Worm (Caenorhabditis elegans) whole organism, L1 larva: ENCODE results near the gene F57G12.2.

Source experiments
- C04F5.9 ChIP-seq: sonication (generic microtip); optimal IDR thresholded peaks from 2 replicates; lab custom pipeline; 2016; ENCODE audit warnings: missing genetic modification characterization, missing compliant biosample characterization
- aha-1 ChIP-seq: fragments of 150-350 bp; optimal IDR thresholded peaks from 2 replicates; lab custom pipeline; 2014; ENCODE audit warnings: missing biosample characterization, missing genetic modification characterization
- blmp-1 ChIP-seq: fragments of 150-350 bp; optimal IDR thresholded peaks from 2 replicates; lab custom pipeline; 2014; ENCODE audit warnings: missing biosample characterization, missing genetic modification characterization
- ceh-63 ChIP-seq: fragments of 200-800 bp; sonication (Bioruptor generic); optimal IDR thresholded peaks from 2 replicates; lab custom pipeline; 2018; ENCODE audit warnings: mild to moderate bottlenecking, missing genetic modification characterization, missing compliant biosample characterization
- ceh-90 ChIP-seq: sonication (generic microtip); optimal IDR thresholded peaks from 2 replicates; lab custom pipeline; 2016; ENCODE audit warnings: missing genetic modification characterization, missing compliant biosample characterization
- dsc-1 ChIP-seq: sonication (generic microtip); optimal IDR thresholded peaks from 2 replicates; lab custom pipeline; 2016; ENCODE audit warnings: mild to moderate bottlenecking, missing genetic modification characterization, missing compliant biosample characterization
- efl-1 ChIP-seq, 4 experiments: fragments of 150-350 bp; optimal IDR thresholded peaks in 3 of 4; peaks in 1 of 4; 1 replicate in 1 of 4; 2 replicates in 3 of 4; lab custom pipeline; 2014; ENCODE audit warnings: missing biosample characterization in 2 of 4, missing genetic modification characterization in 2 of 4, missing genetic modification reagents in 2 of 4
- efl-3 ChIP-seq: fragments of 200-800 bp; sonication (Bioruptor generic); optimal IDR thresholded peaks from 2 replicates; lab custom pipeline; 2018; ENCODE audit warnings: mild to moderate bottlenecking, missing genetic modification characterization, missing compliant biosample characterization
- egl-27 ChIP-seq, 2 experiments: fragments of 150-350 bp in 1 of 2; sonication (generic microtip); optimal IDR thresholded peaks; 3 replicates each; lab custom pipeline; 2017 to 2018; ENCODE audit warnings: missing biosample characterization in 2 of 2, missing genetic modification characterization in 2 of 2, missing genetic modification reagents in 2 of 2
- fkh-10 ChIP-seq: sonication (generic microtip); optimal IDR thresholded peaks from 2 replicates; lab custom pipeline; 2017; ENCODE audit warnings: missing biosample characterization, missing genetic modification reagents, missing genetic modification characterization
- fkh-8 ChIP-seq: sonication (generic microtip); optimal IDR thresholded peaks from 2 replicates; lab custom pipeline; 2016; ENCODE audit warnings: mild to moderate bottlenecking, missing genetic modification characterization, missing compliant biosample characterization
- fos-1 ChIP-seq: fragments of 150-350 bp; optimal IDR thresholded peaks from 2 replicates; lab custom pipeline; 2014; ENCODE audit warnings: missing biosample characterization, missing genetic modification characterization
- hlh-17 ChIP-seq: fragments of 200-800 bp; sonication (Bioruptor generic); optimal IDR thresholded peaks from 2 replicates; lab custom pipeline; 2018; ENCODE audit warnings: missing genetic modification characterization, mild to moderate bottlenecking, missing compliant biosample characterization, moderate library complexity, borderline replicate concordance
- isw-1 ChIP-seq: fragments of 200-800 bp; sonication (Bioruptor generic); IDR thresholded peaks from 2 replicates; pipeline ENCODE4 v1.3.6; 2022; ENCODE audit warnings: missing genetic modification characterization, missing compliant biosample characterization
- lin-14 ChIP-seq: fragments of 200-800 bp; sonication (Bioruptor generic); optimal IDR thresholded peaks from 2 replicates; lab custom pipeline; 2018; ENCODE audit warnings: mild to moderate bottlenecking, missing genetic modification characterization, moderate library complexity, missing compliant biosample characterization
- lin-35 ChIP-seq, 2 experiments: fragments of 150-350 bp; optimal IDR thresholded peaks; 2 replicates each; lab custom pipeline; 2014; ENCODE audit warnings: missing biosample characterization in 2 of 2, missing genetic modification characterization in 2 of 2, missing genetic modification reagents in 2 of 2
- lsy-2 ChIP-seq, 2 experiments: fragments of 150-350 bp; optimal IDR thresholded peaks; 2 replicates each; lab custom pipeline; 2014; ENCODE audit warnings: missing biosample characterization in 2 of 2, missing genetic modification characterization in 2 of 2
- mab-9 ChIP-seq: fragments of 200-800 bp; sonication (Bioruptor generic); IDR thresholded peaks from 2 replicates; pipeline ENCODE4 v1.3.6; 2022; ENCODE audit warnings: missing genetic modification reagents, missing genetic modification characterization, missing compliant biosample characterization
- mdl-1 ChIP-seq, 2 experiments: fragments of 150-350 bp; optimal IDR thresholded peaks; 2 replicates each; lab custom pipeline; 2014 to 2017; ENCODE audit warnings: missing biosample characterization in 2 of 2, missing genetic modification characterization in 2 of 2, inconsistent platforms in 1 of 2
- nhr-12 ChIP-seq: sonication (generic microtip); optimal IDR thresholded peaks from 2 replicates; lab custom pipeline; 2017; ENCODE audit warnings: missing biosample characterization, missing genetic modification characterization
- nhr-20 ChIP-seq: sonication (generic microtip); optimal IDR thresholded peaks from 2 replicates; lab custom pipeline; 2016; ENCODE audit warnings: mild to moderate bottlenecking, missing genetic modification characterization, missing compliant biosample characterization
- nhr-28 ChIP-seq: fragments of 150-350 bp; optimal IDR thresholded peaks from 2 replicates; lab custom pipeline; 2014; ENCODE audit warnings: missing biosample characterization, missing genetic modification characterization
- nhr-71 ChIP-seq: sonication (generic microtip); optimal IDR thresholded peaks from 2 replicates; lab custom pipeline; 2016; ENCODE audit warnings: mild to moderate bottlenecking, missing genetic modification characterization, moderate library complexity, missing compliant biosample characterization
- nhr-76 ChIP-seq: sonication (generic microtip); optimal IDR thresholded peaks from 2 replicates; lab custom pipeline; 2017; ENCODE audit warnings: missing biosample characterization, missing genetic modification characterization
- nhr-85 ChIP-seq: sonication (generic microtip); peaks from one replicate; lab custom pipeline; 2016; ENCODE audit warnings: missing genetic modification characterization, inconsistent platforms, missing compliant biosample characterization
- pag-3 ChIP-seq: sonication (generic microtip); optimal IDR thresholded peaks from 2 replicates; lab custom pipeline; 2017; ENCODE audit warnings: missing genetic modification characterization, mild to moderate bottlenecking, missing compliant biosample characterization, antibody characterized with exemption, borderline replicate concordance; ENCODE audit not compliant: insufficient read depth
- pqm-1 ChIP-seq: sonication (generic microtip); optimal IDR thresholded peaks from 3 replicates; lab custom pipeline; 2017; ENCODE audit warnings: missing biosample characterization, missing genetic modification characterization
- snpc-4 ChIP-seq: fragments of 150-350 bp; optimal IDR thresholded peaks from 2 replicates; lab custom pipeline; 2014; ENCODE audit warnings: missing biosample characterization, missing genetic modification characterization
- snu-23 ChIP-seq: sonication (generic microtip); optimal IDR thresholded peaks from 2 replicates; lab custom pipeline; 2016; ENCODE audit warnings: missing genetic modification characterization, missing compliant biosample characterization
- sptf-1 ChIP-seq: fragments of 150-350 bp; optimal IDR thresholded peaks from 2 replicates; lab custom pipeline; 2014; ENCODE audit warnings: missing biosample characterization, missing genetic modification characterization
- sup-37 ChIP-seq: fragments of 200-800 bp; sonication (Bioruptor generic); optimal IDR thresholded peaks from 2 replicates; lab custom pipeline; 2018; ENCODE audit warnings: mild to moderate bottlenecking, missing genetic modification characterization, missing compliant biosample characterization
- swsn-7 ChIP-seq: sonication (generic microtip); optimal IDR thresholded peaks from 2 replicates; lab custom pipeline; 2016; ENCODE audit warnings: missing genetic modification characterization, missing compliant biosample characterization
- tbx-2 ChIP-seq: sonication (generic microtip); optimal IDR thresholded peaks from 2 replicates; lab custom pipeline; 2016; ENCODE audit warnings: missing genetic modification characterization, missing compliant biosample characterization
- tlp-1 ChIP-seq: fragments of 150-350 bp; optimal IDR thresholded peaks from 2 replicates; lab custom pipeline; 2014; ENCODE audit warnings: missing biosample characterization, missing genetic modification characterization
- unc-98 ChIP-seq: fragments of 200-800 bp; sonication (Bioruptor generic); IDR thresholded peaks from 2 replicates; pipeline ENCODE4 v1.3.6; 2022; ENCODE audit warnings: missing genetic modification characterization, missing compliant biosample characterization
- vab-15 ChIP-seq: sonication (generic microtip); optimal IDR thresholded peaks from 2 replicates; lab custom pipeline; 2017; ENCODE audit warnings: missing genotype, mild to moderate bottlenecking, missing genetic modification characterization, missing compliant biosample characterization
- xbp-1 ChIP-seq: sonication (generic microtip); optimal IDR thresholded peaks from 2 replicates; lab custom pipeline; 2016; ENCODE audit warnings: missing genetic modification characterization, missing compliant biosample characterization
- zag-1 ChIP-seq: fragments of 150-350 bp; optimal IDR thresholded peaks from 2 replicates; lab custom pipeline; 2014; ENCODE audit warnings: missing biosample characterization, missing genetic modification characterization

The F57G12.2 gene

DNA sequence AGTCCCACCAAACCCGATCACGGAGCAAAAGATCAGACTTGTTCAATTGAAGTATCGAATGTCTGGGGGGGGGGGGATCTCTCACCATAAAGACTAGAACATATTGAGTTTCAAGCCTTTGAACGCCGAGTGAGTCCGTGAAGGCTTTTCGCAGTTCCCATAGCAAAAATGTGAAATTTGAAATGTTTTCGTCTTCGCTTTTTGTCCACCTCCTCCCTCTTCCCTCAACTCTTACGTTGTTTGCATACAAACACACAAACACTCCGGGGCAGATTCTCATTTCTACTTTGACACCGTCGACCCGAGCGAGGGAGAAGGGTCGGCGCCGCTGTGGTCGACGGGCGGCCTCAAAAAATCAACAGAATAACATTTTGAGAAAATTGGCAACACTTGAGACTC lies 19.2 kb upstream of the F57G12.2 start (continued):
- TF ChIP-seq lsy-2 (tag; optimal IDR thresholded peaks at IDR 0.05; lab: Kevin White, UChicago) (no peak), ceh-63 (GFP tag; lab: Kevin White, UChicago) (no peak), fkh-8 (tag; lab: Kevin White, UChicago) (no peak), mdl-1 (tag; optimal IDR thresholded peaks at IDR 0.05; lab: Kevin White, UChicago) (peak in 1 of 2 experiments; percentile 18), pqm-1 (tag; lab: Kevin White, UChicago) (no peak), lin-14 (peak; percentile 60), zag-1 (tag; lab: Kevin White, UChicago) (no peak), nhr-20 (tag; lab: Kevin White, UChicago) (peak; percentile 55), nhr-12 (tag; lab: Kevin White, UChicago) (no peak), tlp-1 (tag; lab: Kevin White, UChicago) (no peak), unc-98 (GFP tag; lab: Robert Waterston, UW) (no peak), isw-1 (no peak), ceh-90 (no peak), xbp-1 (tag; lab: Kevin White, UChicago) (no peak), sptf-1 (tag; lab: Kevin White, UChicago) (no peak), nhr-71 (tag; lab: Kevin White, UChicago) (peak; percentile 34), lin-35 (GFP tag; optimal IDR thresholded peaks at IDR 0.05; lab: Kevin White, UChicago) (no peak), tbx-2 (tag; lab: Kevin White, UChicago) (no peak), nhr-76 (tag; lab: Kevin White, UChicago) (no peak), blmp-1 (tag; lab: Kevin White, UChicago) (peak; percentile 22), fkh-10 (GFP tag; lab: Kevin White, UChicago) (no peak), snpc-4 (tag; lab: Kevin White, UChicago) (no peak), fos-1 (tag; lab: Kevin White, UChicago) (no peak), C04F5.9 (tag; lab: Kevin White, UChicago) (no peak), snu-23 (GFP tag; lab: Kevin White, UChicago) (peak; percentile 20), efl-3 (GFP tag; lab: Kevin White, UChicago) (no peak), sup-37 (GFP tag; lab: Kevin White, UChicago) (peak; percentile 8), mab-9 (GFP tag; lab: Robert Waterston, UW) (no peak)

DNA sequence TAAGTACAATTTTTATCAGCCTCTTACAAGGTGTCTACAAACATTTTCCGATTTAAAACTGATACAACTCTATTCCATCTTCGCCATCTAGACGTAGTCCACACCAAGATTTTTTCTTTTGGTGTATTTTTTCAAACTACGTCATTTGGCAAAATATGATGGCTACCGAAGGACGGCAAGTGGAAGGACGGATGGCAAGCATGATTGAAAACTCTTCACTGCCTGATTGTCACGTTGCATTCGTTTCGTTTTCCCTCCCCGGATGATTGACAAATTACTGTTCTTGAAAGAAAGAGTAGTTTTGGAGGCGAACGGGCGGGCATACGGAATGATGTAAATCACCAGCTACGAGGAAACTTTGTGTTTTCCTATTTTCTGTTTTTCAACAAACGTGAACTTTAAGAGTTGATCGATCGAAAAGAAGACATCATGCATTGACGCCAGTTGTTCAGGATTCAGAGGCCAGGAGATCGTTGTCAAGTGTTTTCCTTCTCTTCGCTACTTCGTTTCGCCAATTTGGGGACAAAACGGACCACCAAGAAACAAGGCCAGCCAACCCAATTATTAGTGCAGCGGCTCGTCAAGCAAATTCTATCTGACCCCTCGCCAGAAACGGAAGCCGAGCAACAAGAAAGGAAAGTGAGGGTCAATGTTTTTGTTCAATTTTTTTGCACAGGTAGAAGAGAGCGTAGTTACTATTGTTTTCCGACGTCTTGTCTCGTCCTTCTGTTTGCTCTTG lies 18.7 kb upstream of the F57G12.2 start:
- TF ChIP-seq pqm-1 (tag; lab: Kevin White, UChicago): no peak
- TF ChIP-seq sptf-1 (tag; lab: Kevin White, UChicago): no peak
- no peak for TF ChIP-seq swsn-7 (tag; lab: Kevin White, UChicago)
- no peak for TF ChIP-seq ceh-63 (GFP tag; lab: Kevin White, UChicago)
- TF ChIP-seq zag-1 (tag; lab: Kevin White, UChicago): no peak
- TF ChIP-seq lsy-2 (tag; optimal IDR thresholded peaks at IDR 0.05; lab: Kevin White, UChicago): no peak
- TF ChIP-seq snu-23 (GFP tag; lab: Kevin White, UChicago): no peak
- no peak for TF ChIP-seq aha-1 (tag; lab: Kevin White, UChicago)
- TF ChIP-seq pag-3 (tag; lab: Kevin White, UChicago): no peak
- TF ChIP-seq snpc-4 (tag; lab: Kevin White, UChicago): no peak
- TF ChIP-seq egl-27 (tag; optimal IDR thresholded peaks at IDR 0.05; lab: Kevin White, UChicago): no peak
- no peak for TF ChIP-seq dsc-1
- TF ChIP-seq lin-14: peak; percentile 24
- peak; percentile 15 for TF ChIP-seq blmp-1 (tag; lab: Kevin White, UChicago)
- no peak for TF ChIP-seq hlh-17 (GFP tag; lab: Kevin White, UChicago)
- no peak for TF ChIP-seq efl-1 (optimal IDR thresholded peaks at IDR 0.05; lab: Kevin White, UChicago)
- TF ChIP-seq efl-1 (GFP tag; optimal IDR thresholded peaks at IDR 0.05 in 1 of 2; lab: Kevin White, UChicago): no peak
- TF ChIP-seq nhr-20 (tag; lab: Kevin White, UChicago): no peak
- TF ChIP-seq vab-15 (tag; lab: Kevin White, UChicago): peak; percentile 19
- peak; percentile 0 for TF ChIP-seq nhr-85
- TF ChIP-seq nhr-28: no peak
- TF ChIP-seq, all 84 proteins: peak for 4
